Worm (Caenorhabditis elegans) whole organism, mixed stage, embryonic: Measurements from ENCODE around the gene dnj-25.

Experiments
- ceh-43 ChIP-seq: fragments of 200-800 bp; sonication (Bioruptor generic); optimal IDR thresholded peaks from 2 replicates; lab custom pipeline; 2018; ENCODE audit warnings: mild to moderate bottlenecking, missing genetic modification characterization, moderate library complexity, missing compliant biosample characterization
- ces-1 ChIP-seq: fragments of 150-350 bp; optimal IDR thresholded peaks from 2 replicates; lab custom pipeline; 2014; ENCODE audit warnings: missing biosample characterization, missing genetic modification reagents, missing genetic modification characterization

Gene dnj-25

ce11 chrV:20680189-20680588 is 64.0 kb downstream of the dnj-25 start:
- no peak for TF ChIP-seq ceh-43 (GFP tag; lab: Kevin White, UChicago)
- TF ChIP-seq ces-1 = no peak
- TF ChIP-seq, all 35 proteins: peak for 0
